Fruit fly (Drosophila melanogaster) whole organism, embryonic: ENCODE measurements around the gene janB.

Source experiments
- Ada2b ChIP-seq: fragments of 200-800 bp; sonication (Bioruptor generic); IDR thresholded peaks from 2 replicates; pipeline ENCODE4 v1.3.6; 2022; ENCODE audit warnings: missing biosample characterization, missing genetic modification characterization
- CG11504 ChIP-seq: fragments of 200-800 bp; sonication (Bioruptor generic); optimal IDR thresholded peaks from 3 replicates; lab custom pipeline; 2019; ENCODE audit warnings: missing biosample characterization, mild to moderate bottlenecking, missing genetic modification characterization, moderate library complexity
- CG12391 ChIP-seq: fragments of 200-800 bp; sonication (Bioruptor generic); optimal IDR thresholded peaks from 3 replicates; lab custom pipeline; 2018; ENCODE audit warnings: missing biosample characterization, mild to moderate bottlenecking, missing genetic modification characterization, moderate library complexity
- CG13775 ChIP-seq: fragments of 200-800 bp; sonication (Bioruptor generic); optimal IDR thresholded peaks from 3 replicates; lab custom pipeline; 2017; ENCODE audit warnings: missing biosample characterization, mild to moderate bottlenecking, missing genetic modification characterization
- CG15073 ChIP-seq: fragments of 200-800 bp; sonication (Bioruptor generic); optimal IDR thresholded peaks from 2 replicates; lab custom pipeline; 2016; ENCODE audit warnings: missing biosample characterization, missing genetic modification characterization
- CG15269 ChIP-seq: fragments of 200-800 bp; sonication (Bioruptor generic); optimal IDR thresholded peaks from 2 replicates; lab custom pipeline; 2018; ENCODE audit warnings: missing biosample characterization, mild to moderate bottlenecking, missing genetic modification characterization, moderate library complexity
- CG1529 ChIP-seq: fragments of 200-800 bp; sonication (Bioruptor generic); optimal IDR thresholded peaks from 3 replicates; lab custom pipeline; 2018; ENCODE audit warnings: missing biosample characterization, missing genetic modification characterization
- CG1647 ChIP-seq: fragments of 200-800 bp; sonication (Bioruptor generic); optimal IDR thresholded peaks from 3 replicates; lab custom pipeline; 2016; ENCODE audit warnings: missing biosample characterization, missing genetic modification characterization
- CG17359 ChIP-seq: fragments of 200-800 bp; sonication (Bioruptor generic); optimal IDR thresholded peaks from 3 replicates; lab custom pipeline; 2018; ENCODE audit warnings: missing biosample characterization, mild to moderate bottlenecking, missing genetic modification characterization, moderate library complexity
- CG18599 ChIP-seq: fragments of 200-800 bp; sonication (Bioruptor generic); optimal IDR thresholded peaks from 3 replicates; lab custom pipeline; 2017; ENCODE audit warnings: missing biosample characterization, missing genetic modification characterization, mild to moderate bottlenecking, moderate library complexity, missing genetic modification reagents
- CG2120 ChIP-seq: fragments of 200-800 bp; sonication (Bioruptor generic); optimal IDR thresholded peaks from 3 replicates; lab custom pipeline; 2016; ENCODE audit warnings: missing biosample characterization, missing genetic modification characterization
- CG2129 ChIP-seq: fragments of 200-800 bp; sonication (Bioruptor generic); IDR thresholded peaks from 2 replicates; pipeline ENCODE4 v1.3.6; 2022; ENCODE audit warnings: missing biosample characterization, missing genetic modification characterization; ENCODE audit not compliant: partially characterized antibody
- CG32767 ChIP-seq: fragments of 200-800 bp; sonication (Bioruptor generic); IDR thresholded peaks from 2 replicates; pipeline ENCODE4 v1.3.6; 2022; ENCODE audit warnings: missing biosample characterization, missing genetic modification characterization
- CG3847 ChIP-seq: fragments of 200-800 bp; sonication (Bioruptor generic); IDR thresholded peaks from 2 replicates; pipeline ENCODE4 v1.3.6; 2022; ENCODE audit warnings: missing biosample characterization, missing genetic modification characterization
- CG42726 ChIP-seq: fragments of 200-800 bp; sonication (Bioruptor generic); IDR thresholded peaks from 2 replicates; pipeline ENCODE4 v1.3.6; 2022; ENCODE audit warnings: missing biosample characterization, missing genetic modification characterization; ENCODE audit not compliant: partially characterized antibody
- CG4730 ChIP-seq: fragments of 200-800 bp; sonication (Bioruptor generic); IDR thresholded peaks from 2 replicates; pipeline ENCODE4 v1.3.6; 2022; ENCODE audit warnings: missing biosample characterization, missing genetic modification characterization
- CG6254 ChIP-seq: fragments of 200-800 bp; sonication (Bioruptor generic); optimal IDR thresholded peaks from 3 replicates; lab custom pipeline; 2017; ENCODE audit warnings: mild to moderate bottlenecking, missing biosample characterization, missing genetic modification reagents, missing genetic modification characterization
- CG7357 ChIP-seq: fragments of 200-800 bp; sonication (Bioruptor generic); IDR thresholded peaks from 3 replicates; pipeline ENCODE4 v1.3.6; 2022; ENCODE audit warnings: missing biosample characterization, missing genetic modification characterization
- CG7928 ChIP-seq: fragments of 200-800 bp; sonication (Bioruptor generic); optimal IDR thresholded peaks from 2 replicates; lab custom pipeline; 2017; ENCODE audit warnings: missing biosample characterization, mild to moderate bottlenecking, missing genetic modification characterization
- CG7963 ChIP-seq: fragments of 200-800 bp; sonication (Bioruptor generic); IDR thresholded peaks from 3 replicates; pipeline ENCODE4 v1.3.6; 2022; ENCODE audit warnings: missing biosample characterization, missing genetic modification characterization; ENCODE audit not compliant: partially characterized antibody
- CG9876 ChIP-seq: fragments of 200-800 bp; sonication (Bioruptor generic); optimal IDR thresholded peaks from 2 replicates; lab custom pipeline; 2016; ENCODE audit warnings: missing biosample characterization, missing genetic modification characterization
- CkIIα-i1 ChIP-seq: fragments of 200-800 bp; sonication (Bioruptor generic); IDR thresholded peaks from 2 replicates; pipeline ENCODE4 v1.3.6; 2022; ENCODE audit warnings: missing biosample characterization, missing genetic modification characterization
- D19B ChIP-seq: fragments of 200-800 bp; sonication (Bioruptor generic); optimal IDR thresholded peaks from 2 replicates; lab custom pipeline; 2017; ENCODE audit warnings: missing biosample characterization, mild to moderate bottlenecking, missing genetic modification characterization
- Doc2 ChIP-seq: fragments of 200-800 bp; sonication (Bioruptor generic); IDR thresholded peaks from 2 replicates; pipeline ENCODE4 v1.3.6; 2022; ENCODE audit warnings: missing biosample characterization, missing genetic modification characterization
- Dp ChIP-seq: fragments of 200-800 bp; sonication (Bioruptor generic); optimal IDR thresholded peaks from 2 replicates; lab custom pipeline; 2018; ENCODE audit warnings: missing biosample characterization, mild to moderate bottlenecking, missing genetic modification characterization, moderate library complexity
- Eip74EF ChIP-seq, 2 experiments: fragments of 200-800 bp in 1 of 2; fragments of >200 bp in 1 of 2; sonication (Bioruptor generic) in 1 of 2; optimal IDR thresholded peaks; 2 replicates each; lab custom pipeline; 2017 to 2019; ENCODE audit warnings: missing biosample characterization in 2 of 2, missing genetic modification characterization in 2 of 2, mild to moderate bottlenecking in 1 of 2, moderate library complexity in 1 of 2
- Jarid2 ChIP-seq: fragments of 200-800 bp; sonication (Bioruptor generic); optimal IDR thresholded peaks from 3 replicates; lab custom pipeline; 2017; ENCODE audit warnings: mild to moderate bottlenecking, missing biosample characterization, missing genetic modification reagents, missing genetic modification characterization
- NC2β ChIP-seq: fragments of 200-800 bp; sonication (Bioruptor generic); optimal IDR thresholded peaks from 2 replicates; lab custom pipeline; 2016; ENCODE audit warnings: missing biosample characterization, missing genetic modification characterization
- Neu2 ChIP-seq: fragments of 200-800 bp; sonication (Bioruptor generic); optimal IDR thresholded peaks from 3 replicates; lab custom pipeline; 2016; ENCODE audit warnings: missing biosample characterization, missing genetic modification characterization, borderline replicate concordance
- Nf-YB ChIP-seq: fragments of 200-800 bp; sonication (Bioruptor generic); optimal IDR thresholded peaks from 3 replicates; lab custom pipeline; 2019; ENCODE audit warnings: missing biosample characterization, mild to moderate bottlenecking, missing genetic modification characterization, moderate library complexity
- Scr ChIP-seq: fragments of 200-800 bp; sonication (Bioruptor generic); IDR thresholded peaks from 2 replicates; pipeline ENCODE4 v1.3.6; 2022; ENCODE audit warnings: missing biosample characterization, missing genetic modification characterization; ENCODE audit not compliant: partially characterized antibody
- Usf ChIP-seq: fragments of 200-800 bp; sonication (Bioruptor generic); optimal IDR thresholded peaks from 2 replicates; lab custom pipeline; 2017; ENCODE audit warnings: missing genotype, missing biosample characterization, missing genetic modification characterization
- ab ChIP-seq: fragments of 200-800 bp; sonication (Bioruptor generic); optimal IDR thresholded peaks from 2 replicates; lab custom pipeline; 2016; ENCODE audit warnings: missing biosample characterization, missing genetic modification characterization
- az2 ChIP-seq: fragments of 200-800 bp; sonication (Bioruptor generic); optimal IDR thresholded peaks from 3 replicates; lab custom pipeline; 2016; ENCODE audit warnings: missing biosample characterization, missing genetic modification characterization
- ci ChIP-seq: fragments of 200-800 bp; sonication (Bioruptor generic); IDR thresholded peaks from 3 replicates; pipeline ENCODE4 v1.3.6; 2022; ENCODE audit warnings: missing biosample characterization, missing genetic modification characterization
- dan ChIP-seq: fragments of 200-800 bp; sonication (Bioruptor generic); IDR thresholded peaks from 2 replicates; pipeline ENCODE4 v1.3.6; 2022; ENCODE audit warnings: missing biosample characterization, missing genetic modification characterization
- gfzf ChIP-seq: fragments of 200-800 bp; sonication (Bioruptor generic); optimal IDR thresholded peaks from 2 replicates; lab custom pipeline; 2016; ENCODE audit warnings: missing biosample characterization, mild to moderate bottlenecking, missing genetic modification characterization, moderate library complexity
- gt ChIP-seq: fragments of 200-800 bp; sonication (Bioruptor generic); IDR thresholded peaks from 2 replicates; pipeline ENCODE4 v1.3.6; 2022; ENCODE audit warnings: missing biosample characterization, missing genetic modification characterization
- jigr1 ChIP-seq: fragments of 200-800 bp; sonication (Bioruptor generic); IDR thresholded peaks from 3 replicates; pipeline ENCODE4 v1.3.6; 2022; ENCODE audit warnings: missing biosample characterization, missing genetic modification characterization
- row ChIP-seq: fragments of 200-800 bp; sonication (Bioruptor generic); IDR thresholded peaks from 3 replicates; pipeline ENCODE4 v1.3.6; 2022; ENCODE audit warnings: missing biosample characterization, missing genetic modification characterization
- run ChIP-seq: fragments of 200-800 bp; sonication (Bioruptor generic); optimal IDR thresholded peaks from 3 replicates; lab custom pipeline; 2018; ENCODE audit warnings: missing biosample characterization, mild to moderate bottlenecking, missing genetic modification characterization
- sd ChIP-seq: fragments of 200-800 bp; sonication (Bioruptor generic); optimal IDR thresholded peaks from 3 replicates; lab custom pipeline; 2018; ENCODE audit warnings: missing biosample characterization, mild to moderate bottlenecking, missing genetic modification characterization, moderate library complexity
- sim ChIP-seq: fragments of 200-800 bp; sonication (Bioruptor generic); IDR thresholded peaks from 2 replicates; pipeline ENCODE4 v1.3.6; 2022; ENCODE audit warnings: missing biosample characterization, missing genetic modification characterization
- slbo ChIP-seq: fragments of 200-800 bp; sonication (Bioruptor generic); IDR thresholded peaks from 2 replicates; pipeline ENCODE4 v1.3.6; 2022; ENCODE audit warnings: missing biosample characterization, missing genetic modification characterization
- stwl ChIP-seq: fragments of 200-800 bp; sonication (Bioruptor generic); optimal IDR thresholded peaks from 3 replicates; lab custom pipeline; 2018; ENCODE audit warnings: missing biosample characterization, mild to moderate bottlenecking, missing genetic modification characterization, moderate library complexity
- tin ChIP-seq: fragments of 200-800 bp; sonication (Bioruptor generic); optimal IDR thresholded peaks from 3 replicates; lab custom pipeline; 2016; ENCODE audit warnings: missing biosample characterization, missing genetic modification characterization
- unc-4 ChIP-seq: fragments of 200-800 bp; sonication (Bioruptor generic); IDR thresholded peaks from 2 replicates; pipeline ENCODE4 v1.3.6; 2022; ENCODE audit warnings: missing biosample characterization, missing genetic modification characterization; ENCODE audit not compliant: partially characterized antibody
- zf30C ChIP-seq: fragments of 200-800 bp; sonication (Bioruptor generic); optimal IDR thresholded peaks from 3 replicates; lab custom pipeline; 2018; ENCODE audit warnings: missing biosample characterization, mild to moderate bottlenecking, missing genetic modification characterization

janB gene

DNA sequence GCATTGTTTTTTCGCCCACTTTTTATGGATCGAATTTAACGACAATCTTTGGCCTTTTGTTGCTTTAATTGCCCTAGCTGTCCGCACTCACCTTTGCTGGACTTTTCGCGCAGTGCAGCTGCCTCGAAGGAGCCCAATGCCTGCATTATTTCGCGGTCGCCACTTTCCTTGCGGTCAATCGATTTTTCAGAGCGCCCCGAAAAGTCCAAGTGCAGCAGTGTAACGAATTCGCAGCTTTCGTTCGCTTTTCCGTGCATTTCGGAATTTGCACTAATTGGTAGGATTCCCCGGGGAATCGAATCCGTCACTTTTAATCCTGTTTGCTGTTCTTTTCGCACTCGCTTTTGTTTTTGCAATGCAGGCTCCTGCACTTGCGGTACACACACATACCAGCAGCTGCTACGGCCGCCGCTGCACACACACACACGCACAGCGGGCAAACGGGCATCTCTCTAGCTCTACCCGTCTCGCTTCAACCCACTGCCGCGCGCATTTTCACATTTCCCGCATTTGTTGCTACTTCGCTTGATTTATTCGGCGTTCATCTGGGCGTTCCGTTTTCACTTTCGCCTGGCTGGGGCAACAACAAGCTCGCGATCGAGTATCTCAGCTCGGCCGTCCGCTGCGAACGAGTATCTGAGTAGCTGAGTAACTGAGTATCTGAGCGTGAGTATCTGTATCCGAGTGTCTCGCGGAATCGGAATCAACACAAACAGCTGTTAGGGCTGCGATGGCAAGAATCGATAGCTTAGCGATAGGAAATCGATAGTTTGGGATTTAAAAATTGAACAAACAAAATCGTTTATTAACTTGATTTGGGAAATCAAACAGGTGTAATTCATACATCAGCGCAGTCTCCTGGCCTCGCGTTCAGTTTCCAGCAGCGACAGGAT is 16.7 kb downstream of the janB start, which contains the start of gene Mgat2 (continued):
- TF ChIP-seq gfzf: no peak
- peak; percentile 91 for TF ChIP-seq unc-4 (GFP tag; lab: Robert Waterston, UW)
- TF ChIP-seq az2 (GFP tag; lab: Kevin White, UChicago): no peak
- no peak for TF ChIP-seq CG13775 (GFP tag; lab: Kevin White, UChicago)
- TF ChIP-seq D19B: no peak
- TF ChIP-seq CG32767 (GFP tag; lab: Robert Waterston, UW): peak; percentile 28; the same call in 1 of the 2 replicates
- peak; percentile 78 for TF ChIP-seq ci
- no peak for TF ChIP-seq Neu2 (GFP tag; lab: Kevin White, UChicago)
- no peak for TF ChIP-seq slbo (GFP tag; lab: Robert Waterston, UW)
- TF ChIP-seq CG9876: no peak
- TF ChIP-seq CG7357 (GFP tag; lab: Robert Waterston, UW): no peak
- TF ChIP-seq CG7928 (GFP tag; lab: Kevin White, UChicago): no peak
- peak; percentile 82 for TF ChIP-seq CG7963
- no peak for TF ChIP-seq zf30C (GFP tag; lab: Kevin White, UChicago)
- no peak for TF ChIP-seq row (GFP tag; lab: Robert Waterston, UW)
- TF ChIP-seq run: no peak
- TF ChIP-seq jigr1 (GFP tag; lab: Robert Waterston, UW): no peak
- no peak for TF ChIP-seq CG1529 (GFP tag; lab: Kevin White, UChicago)
- TF ChIP-seq CG3847: no peak
- peak; percentile 80 for TF ChIP-seq CG2129 (GFP tag; lab: Robert Waterston, UW)
- TF ChIP-seq CG15269: no peak
- no peak for TF ChIP-seq CG18599 (GFP tag; lab: Kevin White, UChicago)
- no peak for TF ChIP-seq CG1647
- no peak for TF ChIP-seq CG11504 (tag; lab: Kevin White, UChicago)
- TF ChIP-seq Dp (GFP tag; lab: Kevin White, UChicago): peak; percentile 79
- TF ChIP-seq NC2β: peak; percentile 41
- TF ChIP-seq Ada2b (GFP tag; lab: Robert Waterston, UW): no peak
- peak; percentile 87 for TF ChIP-seq Jarid2
- no peak for TF ChIP-seq CG17359 (tag; lab: Kevin White, UChicago)
- TF ChIP-seq CG6254 (GFP tag; lab: Kevin White, UChicago): peak; percentile 63
- TF ChIP-seq sd (tag; lab: Kevin White, UChicago): peak; percentile 82
- TF ChIP-seq stwl: peak; percentile 39
- TF ChIP-seq CG4730 (GFP tag; lab: Robert Waterston, UW): no peak
- TF ChIP-seq tin (GFP tag; lab: Kevin White, UChicago): no peak
- peak in 1 of 2 experiments; percentile 61 for TF ChIP-seq Eip74EF (GFP tag; optimal IDR thresholded peaks at IDR 0.05; lab: Kevin White, UChicago)
- TF ChIP-seq Nf-YB (GFP tag; lab: Kevin White, UChicago): peak; percentile 57
- TF ChIP-seq CG42726 (GFP tag; lab: Robert Waterston, UW): peak; percentile 22; the same call in 1 of the 2 replicates
- TF ChIP-seq ab (GFP tag; lab: Kevin White, UChicago): no peak
- TF ChIP-seq Scr (GFP tag; lab: Robert Waterston, UW): peak; percentile 91
- no peak for TF ChIP-seq sim
- TF ChIP-seq CG2120: no peak
- no peak for TF ChIP-seq CkIIα-i1 (GFP tag; lab: Robert Waterston, UW)
- no peak for TF ChIP-seq dan (GFP tag; lab: Robert Waterston, UW)
- no peak for TF ChIP-seq CG15073 (GFP tag; lab: Kevin White, UChicago)
- no peak for TF ChIP-seq Usf
- peak; percentile 33; the same call in 1 of the 2 replicates for TF ChIP-seq gt
- TF ChIP-seq Doc2 (GFP tag; lab: Robert Waterston, UW): no peak
- TF ChIP-seq CG12391 (tag; lab: Kevin White, UChicago): peak; percentile 6
